Worm (Caenorhabditis elegans): ENCODE data around the gene pygl-1.
"Not testable (repeated sequence)": the region's sequence is repeated elsewhere in the genome, so short reads cannot be mapped to it uniquely, and the experiment has no call there.

Gene pygl-1

DNA sequence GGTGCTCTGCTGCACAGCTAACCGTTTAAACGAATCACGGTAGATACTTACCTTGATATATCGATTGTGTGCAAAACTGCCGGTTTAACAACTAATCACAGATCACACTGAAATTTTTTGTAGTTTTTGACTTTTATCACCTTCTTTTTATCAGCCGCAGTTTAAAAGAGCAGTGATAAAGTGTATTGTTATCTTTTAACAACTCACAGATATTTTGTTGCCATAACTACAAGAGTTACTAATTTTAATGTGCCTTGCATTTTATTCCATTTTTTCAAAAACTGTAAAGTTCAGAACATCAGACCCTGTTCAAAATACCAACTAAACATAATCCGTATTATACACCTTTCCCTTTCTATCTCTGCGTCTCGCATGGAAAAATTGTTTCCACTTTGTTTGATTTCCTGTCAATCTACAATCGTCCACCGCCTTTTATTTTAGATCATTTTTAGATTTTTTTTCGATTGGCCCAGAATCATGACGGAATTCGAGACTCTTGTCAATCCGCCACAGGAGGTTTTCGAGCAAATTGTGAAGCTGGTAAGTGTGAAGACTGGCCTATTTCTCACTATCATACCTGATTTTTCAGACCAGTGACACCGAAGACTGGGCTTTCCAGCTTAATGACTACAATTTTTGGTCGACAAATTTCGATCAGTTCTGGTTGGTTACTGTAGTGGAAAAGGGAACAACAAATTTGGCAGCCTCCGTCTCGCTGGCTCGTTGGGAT lies 25.9 kb upstream of the pygl-1 start, which contains the start of gene T24A6.20:
Gene T24A6.20 (plus strand): TSS at position 395 of the 730 bp plus-strand sequence.
- TF ChIP-seq T22C8.4 (GFP tag; IDR thresholded peaks at IDR 0.05) = no peak
- TF ChIP-seq flt-1 (GFP tag; IDR thresholded peaks at IDR 0.05) = no peak
- no peak for TF ChIP-seq klf-2 (GFP tag; conservative IDR thresholded peaks at IDR 0.05)
- no peak for TF ChIP-seq med-1 (GFP tag; optimal IDR thresholded peaks at IDR 0.05; ENCODE audit: insufficient read depth)
- TF ChIP-seq cog-1 (tag; optimal IDR thresholded peaks at IDR 0.05) = no peak
- no peak for TF ChIP-seq ztf-29 (GFP tag; IDR thresholded peaks at IDR 0.05)
- no peak for TF ChIP-seq ztf-23 (GFP tag; IDR thresholded peaks at IDR 0.05)
- TF ChIP-seq ref-1 (GFP tag; conservative IDR thresholded peaks at IDR 0.05) = no peak
- TF ChIP-seq tab-1 (GFP tag; IDR thresholded peaks at IDR 0.05) = no peak

DNA sequence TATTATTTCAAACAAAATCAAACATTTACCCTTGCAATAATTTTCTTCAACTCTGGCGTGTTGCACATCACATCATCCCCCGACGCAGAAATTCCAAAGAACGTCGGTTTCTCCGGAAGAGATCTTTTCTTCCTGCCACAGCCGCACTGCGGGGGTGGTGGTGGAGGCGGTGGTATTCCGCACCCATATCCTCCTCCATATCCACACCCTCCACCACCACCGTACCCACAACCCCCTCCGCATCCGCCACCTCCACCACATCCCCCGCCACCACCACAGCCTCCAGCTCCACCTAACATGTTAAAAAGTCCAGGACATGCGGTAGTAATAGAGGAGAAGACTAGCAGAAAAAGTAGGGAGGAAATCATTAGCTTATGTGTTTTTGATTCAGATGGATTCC lies 24.0 kb upstream of the pygl-1 start, which contains the start of gene grl-29:
Gene grl-29 (minus strand): TSS at position 368 of the 400 bp plus-strand sequence.
- 0 out of 2 replicates have a peak, but pooled peaks have one; percentile 19 for TF ChIP-seq ztf-23 (GFP tag; IDR thresholded peaks at IDR 0.05)
- no peak for TF ChIP-seq cog-1 (tag; optimal IDR thresholded peaks at IDR 0.05)
- no peak for TF ChIP-seq T22C8.4 (GFP tag; IDR thresholded peaks at IDR 0.05)

DNA sequence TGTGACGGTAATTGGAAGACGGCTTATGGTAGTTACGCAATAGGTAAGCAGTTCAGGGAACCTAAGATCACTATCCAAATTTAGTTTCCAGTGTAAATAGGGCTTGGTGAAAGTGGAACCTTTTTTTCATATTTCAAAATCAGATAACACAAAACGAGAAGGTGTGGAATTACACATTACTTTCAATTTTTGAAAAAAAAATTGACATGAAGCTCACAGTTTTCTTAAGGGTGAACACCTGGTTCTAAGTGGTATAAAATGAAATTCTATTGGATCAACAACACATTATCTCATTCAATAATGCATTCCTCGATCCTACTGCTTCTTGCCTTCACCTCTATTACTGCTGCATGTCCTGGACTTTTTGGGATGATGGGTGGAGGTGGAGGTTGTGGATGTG lies 22.8 kb upstream of the pygl-1 start, which contains the start of gene grl-30:
Gene grl-30 (plus strand): TSS at position 301 of the 400 bp plus-strand sequence.
- TF ChIP-seq tab-1 (GFP tag; IDR thresholded peaks at IDR 0.05) (no peak), ztf-29 (GFP tag; IDR thresholded peaks at IDR 0.05) (no peak), cog-1 (tag; optimal IDR thresholded peaks at IDR 0.05) (no peak), ztf-23 (GFP tag; IDR thresholded peaks at IDR 0.05) (no peak), flt-1 (GFP tag; IDR thresholded peaks at IDR 0.05) (no peak), klf-2 (GFP tag; conservative IDR thresholded peaks at IDR 0.05) (no peak), med-1 (GFP tag; optimal IDR thresholded peaks at IDR 0.05; ENCODE audit: insufficient read depth) (no peak), ref-1 (GFP tag; conservative IDR thresholded peaks at IDR 0.05) (no peak), T22C8.4 (GFP tag; IDR thresholded peaks at IDR 0.05) (no peak)

DNA sequence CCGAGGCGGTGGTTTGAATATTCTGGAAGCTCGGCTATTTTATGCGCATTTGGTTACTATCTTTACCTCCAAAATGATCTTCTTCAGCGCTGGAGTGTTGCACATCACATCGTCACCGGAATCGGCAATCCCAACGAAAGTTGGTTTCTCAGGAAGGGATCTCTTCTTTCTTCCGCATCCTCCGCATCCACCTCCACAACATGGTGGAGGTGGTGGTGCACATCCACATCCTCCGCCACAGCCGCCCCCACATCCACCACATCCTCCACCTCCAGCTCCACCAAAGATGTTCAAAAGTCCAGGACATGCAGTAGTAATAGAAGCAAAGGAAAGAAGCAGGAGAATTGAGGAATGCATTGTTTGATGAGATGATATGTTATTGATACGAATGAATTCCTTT lies 21.4 kb upstream of the pygl-1 start, which contains the start of gene grl-31:
Gene grl-31 (minus strand): TSS at position 357 of the 400 bp plus-strand sequence.
- TF ChIP-seq flt-1 (GFP tag; IDR thresholded peaks at IDR 0.05) = no peak
- TF ChIP-seq ztf-23 (GFP tag; IDR thresholded peaks at IDR 0.05) = no peak
- TF ChIP-seq ref-1 (GFP tag; conservative IDR thresholded peaks at IDR 0.05) = no peak

DNA sequence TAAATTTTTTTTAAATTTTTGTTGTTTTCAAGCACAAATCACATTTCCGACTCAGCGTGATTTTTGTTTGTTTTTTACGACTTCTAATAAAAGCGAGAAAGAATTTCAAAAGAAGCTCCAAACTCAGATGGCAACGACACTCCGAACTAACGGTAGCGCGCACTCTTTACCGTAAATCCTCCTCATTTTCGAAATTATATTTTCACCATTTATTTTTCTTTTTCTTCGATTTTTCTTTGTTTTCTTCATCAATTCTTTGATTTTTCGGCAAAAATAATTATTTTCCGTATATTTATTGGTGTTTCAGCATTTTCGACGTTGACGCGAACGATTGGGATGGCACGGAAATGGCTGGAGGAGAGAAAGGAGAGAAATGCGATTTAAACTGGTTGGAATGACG lies 20.1 kb upstream of the pygl-1 start, which contains the start of gene T24A6.1:
Gene T24A6.1 (plus strand): TSS at position 301 of the 400 bp plus-strand sequence.
- not testable (repeated sequence) for TF ChIP-seq klf-2 (GFP tag; conservative IDR thresholded peaks at IDR 0.05); flt-1 (GFP tag; IDR thresholded peaks at IDR 0.05); tab-1 (GFP tag; IDR thresholded peaks at IDR 0.05)

DNA sequence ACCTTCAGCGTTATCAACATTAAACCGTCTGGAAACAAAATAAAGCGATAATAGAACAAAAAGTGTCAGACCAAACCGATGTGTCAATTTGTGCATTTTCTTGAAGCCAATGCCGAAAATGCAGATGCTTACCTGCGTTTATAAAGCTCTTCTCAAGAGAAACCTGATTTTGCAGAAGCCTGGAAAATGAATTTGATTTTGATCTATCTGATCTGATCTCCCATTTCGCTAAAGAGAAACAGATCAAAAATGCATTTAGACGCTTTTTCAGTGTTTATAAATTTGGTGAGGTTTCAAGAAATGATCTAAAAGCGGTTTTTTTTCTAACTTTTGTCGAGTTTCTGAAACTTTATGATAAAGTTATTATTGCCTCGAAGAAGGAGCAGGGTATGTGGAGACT lies 16.0 kb upstream of the pygl-1 start, which contains the start of gene T24A6.16:
Gene T24A6.16 (minus strand): TSS at position 101 of the 400 bp plus-strand sequence.
- TF ChIP-seq cog-1 (tag; optimal IDR thresholded peaks at IDR 0.05); klf-2 (GFP tag; conservative IDR thresholded peaks at IDR 0.05); T22C8.4 (GFP tag; IDR thresholded peaks at IDR 0.05): not testable (repeated sequence)

DNA sequence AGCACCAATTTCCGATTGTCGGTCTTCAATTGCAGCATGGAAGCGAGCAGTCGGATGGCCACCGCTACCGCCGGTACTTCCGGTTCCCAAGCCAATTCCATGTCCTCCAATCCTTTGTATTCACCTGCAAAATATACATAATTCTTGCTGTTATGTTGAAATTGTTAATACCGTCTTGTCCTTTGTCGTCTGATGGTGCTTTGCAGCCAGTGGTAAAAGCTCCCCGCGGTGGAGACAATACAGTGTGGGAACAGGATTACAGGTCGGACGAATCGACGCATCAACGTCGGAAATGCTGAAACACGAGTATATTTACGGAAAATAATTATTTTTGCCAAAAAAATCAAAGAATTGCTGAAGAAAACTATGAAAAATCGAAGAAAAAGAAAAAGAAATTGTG lies 14.5 kb upstream of the pygl-1 start, which contains the start of gene T24A6.17:
Gene T24A6.17 (minus strand): TSS at position 101 of the 400 bp plus-strand sequence.
- TF ChIP-seq tab-1 (GFP tag; IDR thresholded peaks at IDR 0.05); ztf-23 (GFP tag; IDR thresholded peaks at IDR 0.05); ref-1 (GFP tag; conservative IDR thresholded peaks at IDR 0.05): not testable (repeated sequence)

DNA sequence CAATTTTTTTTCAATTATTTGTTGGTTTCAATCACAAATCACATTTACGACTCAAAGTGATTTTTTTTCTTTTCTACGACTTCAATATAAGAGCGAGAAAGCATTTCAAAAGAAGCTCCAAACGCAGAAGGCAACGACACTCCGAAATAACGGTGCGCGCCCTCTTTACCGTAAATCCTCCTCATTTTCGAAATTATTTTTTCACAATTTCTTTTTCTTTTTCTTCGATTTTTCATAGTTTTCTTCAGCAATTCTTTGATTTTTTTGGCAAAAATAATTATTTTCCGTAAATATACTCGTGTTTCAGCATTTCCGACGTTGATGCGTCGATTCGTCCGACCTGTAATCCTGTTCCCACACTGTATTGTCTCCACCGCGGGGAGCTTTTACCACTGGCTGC lies 8.1 kb upstream of the pygl-1 start, which contains the start of gene F40C5.2:
Gene F40C5.2 (plus strand): TSS at position 301 of the 400 bp plus-strand sequence.
- not testable (repeated sequence) for TF ChIP-seq flt-1 (GFP tag; IDR thresholded peaks at IDR 0.05); klf-2 (GFP tag; conservative IDR thresholded peaks at IDR 0.05); ztf-29 (GFP tag; IDR thresholded peaks at IDR 0.05)

DNA sequence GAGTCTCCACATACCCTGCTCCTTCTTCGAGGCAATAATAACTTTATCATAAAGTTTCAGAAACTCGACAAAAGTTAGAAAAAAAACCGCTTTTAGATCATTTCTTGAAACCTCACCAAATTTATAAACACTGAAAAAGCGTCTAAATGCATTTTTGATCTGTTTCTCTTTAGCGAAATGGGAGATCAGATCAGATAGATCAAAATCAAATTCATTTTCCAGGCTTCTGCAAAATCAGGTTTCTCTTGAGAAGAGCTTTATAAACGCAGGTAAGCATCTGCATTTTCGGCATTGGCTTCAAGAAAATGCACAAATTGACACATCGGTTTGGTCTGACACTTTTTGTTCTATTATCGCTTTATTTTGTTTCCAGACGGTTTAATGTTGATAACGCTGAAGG lies 6.4 kb upstream of the pygl-1 start, which contains the start of gene F40C5.1:
Gene F40C5.1 (plus strand): TSS at position 301 of the 400 bp plus-strand sequence.
- TF ChIP-seq med-1 (GFP tag; optimal IDR thresholded peaks at IDR 0.05; ENCODE audit: insufficient read depth); ztf-23 (GFP tag; IDR thresholded peaks at IDR 0.05); tab-1 (GFP tag; IDR thresholded peaks at IDR 0.05): not testable (repeated sequence)

DNA sequence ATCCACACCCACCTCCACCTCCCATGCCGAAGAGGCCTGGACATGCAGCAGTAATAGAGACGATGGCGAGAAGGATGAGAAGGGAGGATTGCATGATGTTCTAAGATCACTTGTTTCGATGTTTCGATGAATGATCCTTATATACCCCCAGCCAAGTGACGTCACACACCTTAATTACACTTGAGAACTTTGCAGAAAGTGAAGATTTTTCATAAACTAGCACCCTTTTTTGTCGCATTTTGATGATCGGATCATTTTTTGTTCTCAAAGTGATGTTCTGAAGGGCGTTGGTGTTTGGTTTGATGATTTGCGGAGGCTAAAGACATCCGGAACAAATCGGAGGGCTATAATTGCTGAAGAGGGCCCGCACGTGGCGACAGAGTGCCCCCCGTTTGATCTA lies 3.1 kb upstream of the pygl-1 start, which contains the start of gene grl-27:
Gene grl-27 (minus strand): TSS at position 101 of the 400 bp plus-strand sequence.
- TF ChIP-seq ref-1 (GFP tag; conservative IDR thresholded peaks at IDR 0.05) (no peak), T22C8.4 (GFP tag; IDR thresholded peaks at IDR 0.05) (no peak), tab-1 (GFP tag; IDR thresholded peaks at IDR 0.05) (no peak), ztf-23 (GFP tag; IDR thresholded peaks at IDR 0.05) (no peak), cog-1 (tag; optimal IDR thresholded peaks at IDR 0.05) (no peak), med-1 (GFP tag; optimal IDR thresholded peaks at IDR 0.05; ENCODE audit: insufficient read depth) (no peak), klf-2 (GFP tag; conservative IDR thresholded peaks at IDR 0.05) (no peak), flt-1 (GFP tag; IDR thresholded peaks at IDR 0.05) (no peak), ztf-29 (GFP tag; IDR thresholded peaks at IDR 0.05) (no peak)

Measured in whole organism, midembryonic.